Worm (Caenorhabditis elegans) whole organism, early embryonic: ENCODE data around the gene R04B5.5.

Source experiments
- B0310.2 ChIP-seq: sonication (generic microtip); optimal IDR thresholded peaks from 2 replicates; lab custom pipeline; 2016; ENCODE audit warnings: mild to moderate bottlenecking, missing genetic modification characterization, missing compliant biosample characterization
- F13C5.2 ChIP-seq: sonication (generic microtip); optimal IDR thresholded peaks from 2 replicates; lab custom pipeline; 2017; ENCODE audit warnings: mild to moderate bottlenecking, missing genetic modification characterization, inconsistent platforms, missing compliant biosample characterization
- aly-1 ChIP-seq: sonication (generic microtip); optimal IDR thresholded peaks from 2 replicates; lab custom pipeline; 2016; ENCODE audit warnings: missing genetic modification characterization, missing compliant biosample characterization
- ama-1 ChIP-seq: fragments of 150-350 bp; optimal IDR thresholded peaks from 2 replicates; lab custom pipeline; 2014
- ceh-13 ChIP-seq: fragments of 200-800 bp; sonication (Bioruptor generic); optimal IDR thresholded peaks from 2 replicates; lab custom pipeline; 2018; ENCODE audit warnings: mild to moderate bottlenecking, missing genetic modification characterization, missing compliant biosample characterization
- ceh-36 ChIP-seq: sonication (generic microtip); optimal IDR thresholded peaks from 2 replicates; lab custom pipeline; 2016; ENCODE audit warnings: missing genetic modification characterization, inconsistent platforms, missing compliant biosample characterization
- ets-7 ChIP-seq: sonication (generic microtip); optimal IDR thresholded peaks from 2 replicates; lab custom pipeline; 2016; ENCODE audit warnings: missing genotype, missing genetic modification characterization, missing compliant biosample characterization
- flt-1 ChIP-seq: fragments of 200-800 bp; sonication (Bioruptor generic); IDR thresholded peaks from 2 replicates; pipeline ENCODE4 v1.3.6; 2022; ENCODE audit warnings: missing genetic modification characterization, missing compliant biosample characterization
- hmbx-1 ChIP-seq: sonication (generic microtip); optimal IDR thresholded peaks from 2 replicates; lab custom pipeline; 2016; ENCODE audit warnings: mild to moderate bottlenecking, missing genetic modification characterization, missing compliant biosample characterization
- hmg-4 ChIP-seq: fragments of 200-800 bp; sonication (Bioruptor generic); optimal IDR thresholded peaks from 2 replicates; lab custom pipeline; 2018; ENCODE audit warnings: mild to moderate bottlenecking, missing genetic modification characterization, missing compliant biosample characterization
- hnd-1 ChIP-seq: sonication (generic microtip); optimal IDR thresholded peaks from 2 replicates; lab custom pipeline; 2016; ENCODE audit warnings: missing genetic modification characterization, missing compliant biosample characterization
- pes-1 ChIP-seq: fragments of 200-800 bp; sonication (Bioruptor generic); IDR thresholded peaks from 2 replicates; pipeline ENCODE4 v1.3.6; 2022; ENCODE audit warnings: missing genetic modification reagents, missing genetic modification characterization, missing compliant biosample characterization
- scrt-1 ChIP-seq: fragments of 200-800 bp; sonication (Bioruptor generic); IDR thresholded peaks from 2 replicates; pipeline ENCODE4 v1.3.6; 2022; ENCODE audit warnings: missing genetic modification characterization, missing compliant biosample characterization
- sea-1 ChIP-seq: fragments of 200-800 bp; sonication (Bioruptor generic); conservative IDR thresholded peaks from 2 replicates; pipeline ENCODE4 v1.3.6; 2022; ENCODE audit warnings: missing genetic modification characterization, missing compliant biosample characterization
- tbx-11 ChIP-seq: fragments of 200-800 bp; sonication (Bioruptor generic); IDR thresholded peaks from 2 replicates; pipeline ENCODE4 v1.3.6; 2022; ENCODE audit warnings: missing genetic modification characterization, missing compliant biosample characterization
- tbx-37 ChIP-seq: fragments of 200-800 bp; sonication (Bioruptor generic); conservative IDR thresholded peaks from 2 replicates; pipeline ENCODE4 v1.3.6; 2022; ENCODE audit warnings: missing genetic modification reagents, missing genetic modification characterization, missing compliant biosample characterization
- tra-4 ChIP-seq: sonication (generic microtip); optimal IDR thresholded peaks from 2 replicates; lab custom pipeline; 2017; ENCODE audit warnings: missing genetic modification characterization, missing compliant biosample characterization

Gene R04B5.5

DNA sequence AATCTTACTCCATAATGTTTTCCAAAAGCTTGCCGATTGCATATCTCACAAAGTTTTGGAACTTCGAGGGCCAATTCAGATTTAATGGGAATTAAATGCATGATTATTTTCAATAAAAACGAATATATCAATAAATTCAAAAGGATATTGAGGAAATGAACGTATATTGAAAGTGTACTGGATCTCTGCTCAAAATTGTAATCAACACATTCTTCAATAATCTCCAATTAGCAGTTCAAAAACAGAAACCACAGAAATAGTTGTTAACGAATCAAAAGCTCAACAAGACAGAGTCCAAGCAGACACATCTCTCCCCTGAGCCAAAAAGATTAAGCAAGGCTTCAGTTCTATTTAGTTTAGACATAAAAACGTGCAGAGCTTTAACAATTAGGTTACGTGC, 16.7 kb upstream of the R04B5.5 start, which contains the start of gene nhr-192:
Gene nhr-192 (minus strand): TSS at position 101 of the 400 bp plus-strand sequence.
- TF ChIP-seq scrt-1 (GFP tag; lab: Robert Waterston, UW) (no peak), tra-4 (tag; lab: Kevin White, UChicago) (no peak), B0310.2 (tag; lab: Kevin White, UChicago) (no peak), aly-1 (tag; lab: Kevin White, UChicago) (no peak), pes-1 (GFP tag; lab: Robert Waterston, UW) (no peak), ceh-36 (tag; lab: Kevin White, UChicago) (no peak), ama-1 (lab: Kevin White, UChicago) (no peak)

DNA sequence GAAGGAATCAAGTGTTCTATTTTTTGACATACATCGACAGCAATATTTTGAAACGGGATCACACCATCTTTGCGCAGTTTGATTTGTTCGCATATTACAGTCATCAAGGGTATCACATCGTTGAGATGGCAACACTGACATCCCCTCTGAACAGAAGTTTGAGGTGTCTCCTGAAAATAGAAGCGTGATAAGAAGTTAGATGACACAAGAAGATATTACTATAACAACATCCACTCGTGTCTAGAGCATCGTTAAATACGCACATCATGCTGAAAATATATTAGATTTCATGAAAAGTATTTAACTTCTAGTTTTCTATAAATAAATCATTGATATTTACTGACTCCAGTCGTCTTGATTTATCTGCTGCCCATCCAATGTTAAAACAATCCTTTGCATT, 14.6 kb upstream of the R04B5.5 start:
- TF ChIP-seq ceh-36 (tag; lab: Kevin White, UChicago) (no peak), tra-4 (tag; lab: Kevin White, UChicago) (no peak), hmg-4 (no peak), F13C5.2 (tag; lab: Kevin White, UChicago) (no peak), tbx-37 (GFP tag; lab: Robert Waterston, UW) (no peak), ceh-13 (GFP tag; lab: Kevin White, UChicago) (no peak), hnd-1 (tag; lab: Kevin White, UChicago) (no peak), sea-1 (GFP tag; lab: Robert Waterston, UW) (no peak)

DNA sequence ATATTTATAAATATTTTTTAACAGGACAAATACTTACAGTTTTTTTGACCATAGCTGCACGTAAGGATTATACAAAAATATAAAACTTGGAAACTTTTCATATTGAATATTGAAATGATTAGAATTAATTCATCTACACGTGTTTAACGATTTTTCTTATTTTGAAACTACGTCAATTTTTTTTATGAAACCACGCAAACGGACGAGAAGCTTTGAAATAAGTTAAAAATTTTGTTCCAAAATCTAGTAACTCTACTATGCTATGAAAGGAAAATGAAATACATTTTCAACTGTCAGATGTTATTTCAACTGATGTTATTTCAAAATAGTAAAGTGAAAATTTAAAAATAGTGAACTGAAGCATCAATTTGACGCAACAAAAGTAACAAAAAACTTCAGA, 13.5 kb upstream of the R04B5.5 start, which contains the start of gene F57A8.6:
Gene F57A8.6 (minus strand): TSS at position 101 of the 400 bp plus-strand sequence.
- TF ChIP-seq tbx-37 (GFP tag; lab: Robert Waterston, UW) (no peak), B0310.2 (tag; lab: Kevin White, UChicago) (no peak), ceh-13 (GFP tag; lab: Kevin White, UChicago) (no peak)

DNA sequence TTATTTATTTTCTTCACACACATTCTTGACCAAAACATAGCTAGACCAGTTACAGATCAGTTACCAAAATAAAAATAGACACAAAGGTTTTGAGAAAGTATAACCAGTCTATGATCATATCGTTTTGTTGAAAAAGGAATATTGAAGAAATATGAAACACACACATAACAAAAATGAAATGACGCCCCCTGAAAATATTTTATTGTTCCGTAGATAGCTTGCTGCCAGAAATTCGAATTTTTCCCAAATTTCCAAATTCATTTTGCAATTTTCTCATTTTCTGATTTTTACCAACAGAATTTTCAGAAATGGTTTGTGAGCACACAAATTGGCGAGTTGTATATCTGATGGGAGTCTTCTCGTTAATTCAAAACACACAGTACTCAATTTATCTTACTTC, 11.8 kb upstream of the R04B5.5 start, which contains the start of gene F57A8.7:
Gene F57A8.7 (plus strand): TSS at position 301 of the 400 bp plus-strand sequence.
- TF ChIP-seq hmg-4 (no peak), flt-1 (GFP tag; lab: Robert Waterston, UW) (no peak), aly-1 (tag; lab: Kevin White, UChicago) (no peak), tra-4 (tag; lab: Kevin White, UChicago) (no peak), pes-1 (GFP tag; lab: Robert Waterston, UW) (no peak), F13C5.2 (tag; lab: Kevin White, UChicago) (no peak), ama-1 (lab: Kevin White, UChicago) (no peak)

DNA sequence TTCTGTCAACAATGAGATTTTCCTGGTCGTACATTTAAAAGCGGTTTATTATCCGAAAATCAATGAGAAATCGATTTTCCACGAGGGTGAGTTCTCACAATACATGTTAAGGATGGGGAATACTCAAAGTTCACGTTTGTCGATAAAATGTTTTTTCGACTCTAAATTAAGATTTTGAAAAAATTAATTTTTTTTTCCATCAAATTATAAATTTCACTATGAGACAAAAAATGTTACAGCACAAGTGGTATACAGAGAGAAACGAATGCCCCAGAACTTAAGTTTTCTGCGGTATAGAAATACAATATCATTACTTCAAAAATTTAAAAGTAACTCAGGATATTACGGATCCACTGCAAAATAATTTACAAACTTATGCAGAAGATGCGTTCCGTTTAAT, 9.0 kb upstream of the R04B5.5 start, which contains the start of gene R04B5.1:
Gene R04B5.1 (minus strand): TSS at position 101 of the 400 bp plus-strand sequence.
- no peak for TF ChIP-seq sea-1 (GFP tag; lab: Robert Waterston, UW)
- no peak for TF ChIP-seq hmbx-1 (tag; lab: Kevin White, UChicago)
- no peak for TF ChIP-seq hmg-4
- no peak for TF ChIP-seq aly-1 (tag; lab: Kevin White, UChicago)
- no peak for TF ChIP-seq F13C5.2 (tag; lab: Kevin White, UChicago)
- no peak for TF ChIP-seq tra-4 (tag; lab: Kevin White, UChicago)
- TF ChIP-seq scrt-1 (GFP tag; lab: Robert Waterston, UW): no peak
- TF ChIP-seq B0310.2 (tag; lab: Kevin White, UChicago): no peak
- no peak for TF ChIP-seq ceh-36 (tag; lab: Kevin White, UChicago)
- no peak for TF ChIP-seq ama-1 (lab: Kevin White, UChicago)
- no peak for TF ChIP-seq ceh-13 (GFP tag; lab: Kevin White, UChicago)
- TF ChIP-seq tbx-37 (GFP tag; lab: Robert Waterston, UW): no peak
- TF ChIP-seq pes-1 (GFP tag; lab: Robert Waterston, UW): no peak
- no peak for TF ChIP-seq ets-7
- TF ChIP-seq hnd-1 (tag; lab: Kevin White, UChicago): no peak

DNA sequence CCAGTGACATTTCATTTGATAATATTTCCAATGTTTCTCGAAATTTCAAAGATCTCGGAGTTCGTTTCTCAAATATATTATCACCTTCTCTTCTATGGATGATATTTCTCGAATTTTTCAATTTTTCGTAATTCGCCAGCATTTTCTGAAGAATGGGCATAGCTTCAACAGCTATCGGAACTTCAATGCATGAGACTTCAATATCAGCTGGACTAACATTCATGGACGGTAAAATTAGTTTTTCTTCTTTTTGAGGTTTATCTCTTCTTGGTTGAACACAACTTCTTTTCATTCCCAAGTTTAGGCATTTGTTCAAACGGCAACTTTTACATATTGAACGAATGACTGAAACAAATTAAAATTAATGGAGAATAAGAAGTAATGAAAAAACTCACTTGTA, 6.4 kb upstream of the R04B5.5 start:
- no peak for TF ChIP-seq hnd-1 (tag; lab: Kevin White, UChicago)
- TF ChIP-seq tbx-11 (GFP tag; lab: Robert Waterston, UW): no peak
- TF ChIP-seq B0310.2 (tag; lab: Kevin White, UChicago): no peak
- TF ChIP-seq ama-1 (lab: Kevin White, UChicago): no peak
- TF ChIP-seq hmg-4: no peak
- TF ChIP-seq ceh-36 (tag; lab: Kevin White, UChicago): no peak
- no peak for TF ChIP-seq ets-7
- TF ChIP-seq tra-4 (tag; lab: Kevin White, UChicago): no peak
- no peak for TF ChIP-seq sea-1 (GFP tag; lab: Robert Waterston, UW)
- no peak for TF ChIP-seq tbx-37 (GFP tag; lab: Robert Waterston, UW)
- TF ChIP-seq scrt-1 (GFP tag; lab: Robert Waterston, UW): no peak
- TF ChIP-seq hmbx-1 (tag; lab: Kevin White, UChicago): no peak
- no peak for TF ChIP-seq aly-1 (tag; lab: Kevin White, UChicago)
- no peak for TF ChIP-seq F13C5.2 (tag; lab: Kevin White, UChicago)
- no peak for TF ChIP-seq ceh-13 (GFP tag; lab: Kevin White, UChicago)
- TF ChIP-seq flt-1 (GFP tag; lab: Robert Waterston, UW): no peak
- no peak for TF ChIP-seq pes-1 (GFP tag; lab: Robert Waterston, UW)

DNA sequence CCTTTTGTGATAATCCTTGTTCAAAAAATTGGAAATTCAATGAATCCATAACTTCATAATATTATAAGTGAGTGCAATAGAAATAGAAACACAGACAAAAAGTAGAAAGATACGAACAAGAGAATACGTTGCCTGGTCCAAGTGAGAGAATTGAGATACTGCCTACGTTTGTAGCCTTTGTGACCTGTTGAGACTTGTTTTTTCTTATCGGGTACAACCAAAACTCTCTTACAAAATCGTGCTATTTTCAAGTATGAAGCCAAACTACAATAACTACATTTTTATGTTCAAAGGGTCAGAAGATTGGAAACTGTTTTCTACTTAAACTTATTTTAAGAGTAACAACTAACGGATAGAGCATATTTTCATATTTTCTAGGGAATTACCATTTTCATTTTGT, 5.6 kb upstream of the R04B5.5 start, which contains the start of gene nhr-205:
Gene nhr-205 (minus strand): TSS at position 141 of the 400 bp plus-strand sequence.
- no peak for TF ChIP-seq aly-1 (tag; lab: Kevin White, UChicago)
- no peak for TF ChIP-seq F13C5.2 (tag; lab: Kevin White, UChicago)
- no peak for TF ChIP-seq sea-1 (GFP tag; lab: Robert Waterston, UW)
- no peak for TF ChIP-seq tbx-37 (GFP tag; lab: Robert Waterston, UW)
- TF ChIP-seq B0310.2 (tag; lab: Kevin White, UChicago): no peak
- no peak for TF ChIP-seq ceh-13 (GFP tag; lab: Kevin White, UChicago)
- no peak for TF ChIP-seq hnd-1 (tag; lab: Kevin White, UChicago)
- TF ChIP-seq flt-1 (GFP tag; lab: Robert Waterston, UW): no peak
- TF ChIP-seq ets-7: no peak
- no peak for TF ChIP-seq hmg-4
- TF ChIP-seq ama-1 (lab: Kevin White, UChicago): no peak
- TF ChIP-seq pes-1 (GFP tag; lab: Robert Waterston, UW): no peak
- no peak for TF ChIP-seq tra-4 (tag; lab: Kevin White, UChicago)
- TF ChIP-seq ceh-36 (tag; lab: Kevin White, UChicago): no peak
